Fruit fly (Drosophila melanogaster): ENCODE measurements around the gene CG16743.

dm6 chr2L:11010999-11011398 lies 38.9 kb downstream of the CG16743 start, which contains the start of the genes Art8 and dUTPase:
- TF ChIP-seq pfk (GFP tag; optimal IDR thresholded peaks at IDR 0.05) (no peak), Ptx1 (GFP tag; IDR thresholded peaks at IDR 0.05) (peak; percentile 83), gsb (GFP tag; IDR thresholded peaks at IDR 0.05) (no peak), lola (GFP tag; optimal IDR thresholded peaks at IDR 0.05) (peak in 1 of 3 experiments; percentile 78), CG42726 (GFP tag; IDR thresholded peaks at IDR 0.05; ENCODE audit: partially characterized antibody) (peak; percentile 78)
